Worm (Caenorhabditis elegans) whole organism, L4 larva: ENCODE results near the gene R186.8.
A peak's percentile ranks its signal among the peaks of the same experiment; 100 is the strongest.

Experiments used
- T20F7.1 ChIP-seq: fragments of 200-800 bp; sonication (Bioruptor generic); optimal IDR thresholded peaks from 2 replicates; lab custom pipeline; 2018; ENCODE audit warnings: mild to moderate bottlenecking, missing genetic modification characterization, missing compliant biosample characterization
- ZK546.5 ChIP-seq, 2 experiments: sonication (generic microtip); optimal IDR thresholded peaks; 2 replicates each; lab custom pipeline; 2017; ENCODE audit warnings: missing biosample characterization in 2 of 2, missing genetic modification characterization in 2 of 2
- aha-1 ChIP-seq: fragments of 150-350 bp; peaks from one replicate; lab custom pipeline; 2014; ENCODE audit warnings: missing biosample characterization, missing genetic modification characterization
- daf-16 ChIP-seq, 3 experiments: sonication (generic microtip); optimal IDR thresholded peaks; 2 replicates each; lab custom pipeline; 2016 to 2017; ENCODE audit warnings: missing genetic modification characterization in 3 of 3, missing genetic modification reagents in 3 of 3, mild to moderate bottlenecking in 2 of 3, missing compliant biosample characterization in 2 of 3, missing biosample characterization in 1 of 3, moderate library complexity in 1 of 3
- dmd-6 ChIP-seq: fragments of 200-800 bp; sonication (Bioruptor generic); IDR thresholded peaks from 2 replicates; pipeline ENCODE4 v1.3.6; 2022; ENCODE audit warnings: missing genetic modification reagents, missing genetic modification characterization, missing compliant biosample characterization
- dmd-8 ChIP-seq: fragments of 200-800 bp; sonication (Bioruptor generic); IDR thresholded peaks from 2 replicates; pipeline ENCODE4 v1.3.6; 2022; ENCODE audit warnings: missing genetic modification characterization, missing compliant biosample characterization
- dpl-1 ChIP-seq: fragments of 150-350 bp; optimal IDR thresholded peaks from 2 replicates; lab custom pipeline; 2014; ENCODE audit warnings: missing biosample characterization, missing genetic modification reagents, missing genetic modification characterization
- dve-1 ChIP-seq: sonication (generic microtip); optimal IDR thresholded peaks from 2 replicates; lab custom pipeline; 2017; ENCODE audit warnings: antibody characterized with exemption, mild to moderate bottlenecking, missing genetic modification characterization, missing compliant biosample characterization; ENCODE audit not compliant: insufficient read depth
- egl-27 ChIP-seq: sonication (generic microtip); optimal IDR thresholded peaks from 3 replicates; lab custom pipeline; 2017; ENCODE audit warnings: missing biosample characterization, missing genetic modification reagents, missing genetic modification characterization
- hif-1 ChIP-seq, 2 experiments: sonication (generic microtip); optimal IDR thresholded peaks; 2 replicates each; lab custom pipeline; 2016 to 2017; ENCODE audit warnings: missing compliant biosample characterization in 2 of 2, missing genetic modification characterization in 2 of 2, missing genetic modification reagents in 2 of 2, missing genotype in 2 of 2, mild to moderate bottlenecking in 1 of 2
- hlh-11 ChIP-seq: fragments of 200-800 bp; sonication (Bioruptor generic); optimal IDR thresholded peaks from 2 replicates; lab custom pipeline; 2018; ENCODE audit warnings: mild to moderate bottlenecking, missing genetic modification characterization, missing compliant biosample characterization
- hlh-30 ChIP-seq: sonication (generic microtip); optimal IDR thresholded peaks from 2 replicates; lab custom pipeline; 2017; ENCODE audit warnings: antibody characterized with exemption, mild to moderate bottlenecking, missing genetic modification characterization, missing compliant biosample characterization; ENCODE audit not compliant: insufficient read depth
- hmg-1.1 ChIP-seq: fragments of 200-800 bp; sonication (Bioruptor generic); IDR thresholded peaks from 2 replicates; pipeline ENCODE4 v1.3.6; 2022; ENCODE audit warnings: missing genetic modification reagents, missing genetic modification characterization, missing compliant biosample characterization
- lin-13 ChIP-seq: fragments of 150-350 bp; optimal IDR thresholded peaks from 2 replicates; lab custom pipeline; 2014; ENCODE audit warnings: missing biosample characterization, missing genetic modification reagents, missing genetic modification characterization
- lin-38 ChIP-seq: fragments of 200-800 bp; sonication (Bioruptor generic); IDR thresholded peaks from 2 replicates; pipeline ENCODE4 v1.3.6; 2022; ENCODE audit warnings: missing genetic modification reagents, missing genetic modification characterization, missing compliant biosample characterization
- lir-3 ChIP-seq: sonication (generic microtip); optimal IDR thresholded peaks from 2 replicates; lab custom pipeline; 2016; ENCODE audit warnings: mild to moderate bottlenecking, missing genetic modification characterization, missing compliant biosample characterization
- lsy-2 ChIP-seq, 2 experiments: fragments of 150-350 bp in 1 of 2; sonication (generic microtip) in 1 of 2; optimal IDR thresholded peaks; 2 replicates each; lab custom pipeline; 2014 to 2017; ENCODE audit warnings: missing biosample characterization in 2 of 2, missing genetic modification characterization in 2 of 2
- madf-9 ChIP-seq: fragments of 200-800 bp; sonication (Bioruptor generic); conservative IDR thresholded peaks from 2 replicates; pipeline ENCODE4 v1.3.6; 2022; ENCODE audit warnings: missing genetic modification reagents, missing genetic modification characterization, missing compliant biosample characterization
- mdl-1 ChIP-seq, 2 experiments: fragments of 150-350 bp in 1 of 2; sonication (generic microtip) in 1 of 2; optimal IDR thresholded peaks; 2 replicates each; lab custom pipeline; 2014 to 2017; ENCODE audit warnings: missing biosample characterization in 2 of 2, missing genetic modification characterization in 2 of 2
- mep-1 ChIP-seq: fragments of 150-350 bp; sonication (generic microtip); optimal IDR thresholded peaks from 3 replicates; lab custom pipeline; 2014; ENCODE audit warnings: missing biosample characterization, missing genetic modification characterization
- mes-2 ChIP-seq: sonication (generic microtip); optimal IDR thresholded peaks from 2 replicates; lab custom pipeline; 2016; ENCODE audit warnings: missing genotype, mild to moderate bottlenecking, missing genetic modification characterization, missing compliant biosample characterization; ENCODE audit not compliant: poor library complexity, severe bottlenecking
- mxl-3 ChIP-seq: fragments of 200-800 bp; sonication (Bioruptor generic); optimal IDR thresholded peaks from 2 replicates; lab custom pipeline; 2018; ENCODE audit warnings: mild to moderate bottlenecking, missing genetic modification characterization, missing compliant biosample characterization
- nhr-28 ChIP-seq: fragments of 150-350 bp; optimal IDR thresholded peaks from 2 replicates; lab custom pipeline; 2014; ENCODE audit warnings: missing biosample characterization, missing genetic modification characterization
- nhr-48 ChIP-seq: sonication (generic microtip); optimal IDR thresholded peaks from 2 replicates; lab custom pipeline; 2016; ENCODE audit warnings: mild to moderate bottlenecking, missing genetic modification characterization, missing compliant biosample characterization
- nhr-6 ChIP-seq: fragments of 150-350 bp; optimal IDR thresholded peaks from 2 replicates; lab custom pipeline; 2014; ENCODE audit warnings: missing biosample characterization, missing genetic modification characterization
- rbr-2 ChIP-seq: sonication (generic microtip); optimal IDR thresholded peaks from 2 replicates; lab custom pipeline; 2016; ENCODE audit warnings: missing genotype, missing genetic modification characterization, missing compliant biosample characterization
- unc-62 ChIP-seq, 3 experiments: fragments of 150-350 bp in 1 of 3; sonication (generic microtip); optimal IDR thresholded peaks in 2 of 3; peaks in 1 of 3; 1 replicate in 1 of 3; 2 replicates in 2 of 3; lab custom pipeline; 2014 to 2017; ENCODE audit warnings: missing biosample characterization in 3 of 3, missing genetic modification characterization in 3 of 3, missing genetic modification reagents in 3 of 3, missing genotype in 1 of 3
- vab-7 ChIP-seq: fragments of 200-800 bp; sonication (Bioruptor generic); IDR thresholded peaks from 2 replicates; pipeline ENCODE4 v1.3.6; 2022; ENCODE audit warnings: missing genetic modification reagents, missing genetic modification characterization, missing compliant biosample characterization
- zfp-2 ChIP-seq: sonication (generic microtip); optimal IDR thresholded peaks from 2 replicates; lab custom pipeline; 2016; ENCODE audit warnings: mild to moderate bottlenecking, missing genetic modification characterization, missing compliant biosample characterization

The R186.8 gene

DNA sequence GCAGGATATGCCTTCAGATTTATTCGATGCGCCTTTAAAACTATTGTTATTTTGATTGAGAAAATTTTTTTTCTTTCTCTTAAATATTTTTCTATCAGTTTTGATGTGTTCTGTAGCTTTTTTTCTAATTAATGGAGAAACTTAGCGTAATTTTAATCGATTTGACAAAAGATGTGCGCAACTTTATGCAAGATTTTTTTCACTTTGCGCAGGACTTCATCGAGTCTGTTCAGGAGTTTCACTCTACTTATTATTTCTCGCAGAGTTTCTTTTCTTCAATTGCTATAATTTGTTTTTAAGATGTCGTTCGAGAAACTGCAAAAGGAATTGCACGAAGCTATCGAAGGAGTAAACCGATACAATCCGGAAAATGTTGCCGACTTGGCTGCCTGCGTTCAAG is 14.1 kb downstream of the R186.8 start, which contains the start of gene eif-3.K:
TSS of gene eif-3.K (plus strand) at position 301 of the 400 bp plus-strand sequence.
- TF ChIP-seq unc-62 (GFP tag; optimal IDR thresholded peaks at IDR 0.05 in 1 of 2; lab: Kevin White, UChicago) (peak in 1 of 2 experiments; percentile 24), unc-62 (tag; optimal IDR thresholded peaks at IDR 0.05; lab: Kevin White, UChicago) (no peak), zfp-2 (tag; lab: Kevin White, UChicago) (no peak)
- TF ChIP-seq, all 104 proteins: peak for 1

DNA sequence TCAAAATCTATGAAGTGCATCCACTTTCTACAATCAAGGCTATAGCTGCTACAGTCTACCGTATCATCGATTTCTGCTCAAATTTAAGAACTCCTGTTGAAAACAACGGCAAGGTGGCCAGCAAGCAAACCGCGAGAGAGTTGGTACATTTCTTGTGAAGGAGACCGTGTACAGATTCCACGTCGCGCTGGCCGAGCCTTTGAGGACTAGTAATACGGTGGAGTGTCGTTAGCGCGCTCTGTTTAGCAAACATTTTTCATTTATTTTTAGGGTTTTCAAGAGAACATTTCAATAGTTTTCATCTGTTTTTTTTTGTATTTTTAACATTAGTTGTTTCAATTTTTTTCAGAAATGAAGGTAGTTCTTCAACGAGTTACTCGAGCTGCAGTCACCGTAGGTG is 15.5 kb downstream of the R186.8 start, which contains the start of gene pqn-68:
TSS of gene pqn-68 (plus strand) at position 350 of the 400 bp plus-strand sequence.
- TF ChIP-seq T20F7.1 (peak; percentile 92), lsy-2 (tag; optimal IDR thresholded peaks at IDR 0.05; lab: Kevin White, UChicago) (peak in 1 of 2 experiments; percentile 55), dmd-8 (GFP tag; lab: Robert Waterston, UW) (no peak), nhr-6 (tag; lab: Kevin White, UChicago) (peak; percentile 80), dve-1 (tag; lab: Kevin White, UChicago) (peak; percentile 17), mdl-1 (tag; optimal IDR thresholded peaks at IDR 0.05; lab: Kevin White, UChicago) (no peak), daf-16 (GFP tag; optimal IDR thresholded peaks at IDR 0.05; lab: Kevin White, UChicago) (no peak), daf-16 (tag; optimal IDR thresholded peaks at IDR 0.05; lab: Kevin White, UChicago) (peak; percentile 6), ZK546.5 (tag; optimal IDR thresholded peaks at IDR 0.05; lab: Kevin White, UChicago) (no peak), mes-2 (tag; lab: Kevin White, UChicago) (peak; percentile 85), lin-38 (GFP tag; lab: Robert Waterston, UW) (no peak; the same call in 1 of the 2 replicates), aha-1 (tag; lab: Kevin White, UChicago) (peak; percentile 71), hlh-30 (tag; lab: Kevin White, UChicago) (peak; percentile 8), hif-1 (tag; optimal IDR thresholded peaks at IDR 0.05; lab: Kevin White, UChicago) (peak in 1 of 2 experiments; percentile 8), dpl-1 (GFP tag; lab: Kevin White, UChicago) (peak; percentile 25)

DNA sequence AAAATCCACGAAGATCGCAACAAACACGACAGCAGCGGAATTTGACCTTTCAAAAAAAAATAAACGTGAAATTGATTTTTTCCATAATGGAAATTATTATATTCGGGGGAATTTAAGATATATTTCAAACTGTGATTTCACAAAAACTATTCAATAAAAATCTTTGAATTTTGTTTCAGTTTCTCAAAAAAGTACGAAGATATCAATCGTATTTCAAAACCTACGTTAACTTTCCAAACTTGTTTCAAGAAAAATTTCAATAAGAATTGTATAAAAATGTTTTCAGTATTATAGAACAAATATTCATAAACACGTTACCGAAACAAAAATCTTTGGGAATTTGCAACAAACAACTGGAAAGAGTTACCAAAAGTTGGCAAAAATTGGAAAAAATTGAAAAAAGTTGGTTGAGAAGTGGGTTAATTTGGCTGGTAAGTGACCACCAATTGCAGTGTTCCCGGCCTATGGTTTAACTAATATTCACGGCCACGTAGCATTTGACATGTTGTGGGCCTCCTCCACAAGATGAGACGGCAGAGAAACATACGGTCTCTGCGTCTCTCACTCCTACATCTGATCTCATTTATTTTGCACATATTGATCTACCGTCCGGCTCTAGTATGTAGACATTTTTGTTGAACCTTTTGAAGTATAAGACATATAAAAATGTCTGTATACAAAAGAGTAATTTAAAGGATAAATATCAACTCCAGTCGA is 16.8 kb downstream of the R186.8 start, which contains the start of the genes T16G1.9 and T16G1.18:
TSS of gene T16G1.9 (minus strand) at position 51 of the 717 bp plus-strand sequence.
TSS of gene T16G1.18 (plus strand) at position 493 of the 717 bp plus-strand sequence.
- TF ChIP-seq hlh-30 (tag; lab: Kevin White, UChicago) (peak; percentile 59), unc-62 (GFP tag; optimal IDR thresholded peaks at IDR 0.05 in 1 of 2; lab: Kevin White, UChicago) (peak in 1 of 2 experiments; percentile 94), unc-62 (tag; optimal IDR thresholded peaks at IDR 0.05; lab: Kevin White, UChicago) (no peak), mxl-3 (GFP tag; lab: Kevin White, UChicago) (peak; percentile 45), madf-9 (GFP tag; lab: Robert Waterston, UW) (no peak), dpl-1 (GFP tag; lab: Kevin White, UChicago) (peak; percentile 43), rbr-2 (tag; lab: Kevin White, UChicago) (peak; percentile 47), nhr-28 (tag; lab: Kevin White, UChicago) (peak; percentile 34), nhr-48 (tag; lab: Kevin White, UChicago) (no peak), mep-1 (tag; lab: Kevin White, UChicago) (peak; percentile 64), dve-1 (tag; lab: Kevin White, UChicago) (peak; percentile 57), hmg-1.1 (GFP tag; lab: Robert Waterston, UW) (peak; percentile 50), nhr-6 (tag; lab: Kevin White, UChicago) (peak; percentile 98), lin-13 (GFP tag; lab: Kevin White, UChicago) (peak; percentile 50), lsy-2 (tag; optimal IDR thresholded peaks at IDR 0.05; lab: Kevin White, UChicago) (peak in 1 of 2 experiments; percentile 69), T20F7.1 (peak; percentile 85), lir-3 (no peak), vab-7 (0 out of 2 replicates have a peak, but pooled peaks have one; percentile 20), egl-27 (tag; lab: Kevin White, UChicago) (no peak), hif-1 (tag; optimal IDR thresholded peaks at IDR 0.05; lab: Kevin White, UChicago) (no peak), mes-2 (tag; lab: Kevin White, UChicago) (peak; percentile 80), daf-16 (GFP tag; optimal IDR thresholded peaks at IDR 0.05; lab: Kevin White, UChicago) (no peak), daf-16 (tag; optimal IDR thresholded peaks at IDR 0.05; lab: Kevin White, UChicago) (peak; percentile 71), dmd-6 (peak; percentile 62; the same call in 1 of the 2 replicates), hlh-11 (tag; lab: Kevin White, UChicago) (peak; percentile 72)
